Worm (Caenorhabditis elegans) whole organism, L3 larva: ENCODE data around the gene C23G10.2.

Source experiments
- R02D3.7 ChIP-seq: fragments of 150-350 bp; optimal IDR thresholded peaks from 2 replicates; lab custom pipeline; 2014; ENCODE audit warnings: missing biosample characterization, missing genetic modification characterization
- aly-2 ChIP-seq: fragments of 150-350 bp; optimal IDR thresholded peaks from 2 replicates; lab custom pipeline; 2014; ENCODE audit warnings: missing biosample characterization, missing genetic modification characterization
- ama-1 ChIP-seq: fragments of 150-350 bp; optimal IDR thresholded peaks from 2 replicates; lab custom pipeline; 2018
- ceh-28 ChIP-seq: fragments of 150-350 bp; optimal IDR thresholded peaks from 2 replicates; lab custom pipeline; 2014; ENCODE audit warnings: missing biosample characterization, missing genetic modification reagents, missing genetic modification characterization
- ceh-82 ChIP-seq: fragments of 150-350 bp; optimal IDR thresholded peaks from 2 replicates; lab custom pipeline; 2014; ENCODE audit warnings: missing biosample characterization, missing genetic modification characterization
- daf-12 ChIP-seq: fragments of 150-350 bp; optimal IDR thresholded peaks from 2 replicates; lab custom pipeline; 2014; ENCODE audit warnings: missing biosample characterization, missing genetic modification reagents, missing genetic modification characterization
- egl-5 ChIP-seq: fragments of 150-350 bp; optimal IDR thresholded peaks from 2 replicates; lab custom pipeline; 2017; ENCODE audit warnings: missing biosample characterization, missing genetic modification reagents, missing genetic modification characterization, inconsistent platforms
- elt-1 ChIP-seq: fragments of 150-350 bp; optimal IDR thresholded peaks from 2 replicates; lab custom pipeline; 2014; ENCODE audit warnings: missing biosample characterization, missing genetic modification characterization
- elt-2 ChIP-seq: sonication (generic microtip); optimal IDR thresholded peaks from 2 replicates; lab custom pipeline; 2016; ENCODE audit warnings: missing genetic modification reagents, mild to moderate bottlenecking, missing genetic modification characterization, missing compliant biosample characterization
- elt-3 ChIP-seq, 3 experiments: fragments of 150-350 bp in 1 of 3; sonication (generic microtip) in 2 of 3; optimal IDR thresholded peaks; 2 replicates in 2 of 3; 4 replicates in 1 of 3; lab custom pipeline; 2014 to 2017; ENCODE audit warnings: missing biosample characterization in 3 of 3, missing genetic modification characterization in 3 of 3
- fkh-10 ChIP-seq: sonication (generic microtip); optimal IDR thresholded peaks from 2 replicates; lab custom pipeline; 2017; ENCODE audit warnings: missing biosample characterization, missing genetic modification reagents, missing genetic modification characterization
- fkh-2 ChIP-seq: fragments of 150-350 bp; optimal IDR thresholded peaks from 2 replicates; lab custom pipeline; 2014; ENCODE audit warnings: missing biosample characterization, missing genetic modification reagents, missing genetic modification characterization
- fos-1 ChIP-seq: fragments of 150-350 bp; optimal IDR thresholded peaks from 2 replicates; lab custom pipeline; 2014; ENCODE audit warnings: missing biosample characterization, missing genetic modification characterization
- hmg-11 ChIP-seq: sonication (generic microtip); optimal IDR thresholded peaks from 2 replicates; lab custom pipeline; 2016; ENCODE audit warnings: missing genetic modification characterization, missing compliant biosample characterization
- jun-1 ChIP-seq: fragments of 150-350 bp; optimal IDR thresholded peaks from 2 replicates; lab custom pipeline; 2014; ENCODE audit warnings: missing biosample characterization, missing genetic modification reagents, missing genetic modification characterization
- lin-15B ChIP-seq: fragments of 150-350 bp; optimal IDR thresholded peaks from 2 replicates; lab custom pipeline; 2014; ENCODE audit warnings: missing biosample characterization, missing genetic modification characterization
- lin-39 ChIP-seq: fragments of 150-350 bp; optimal IDR thresholded peaks from 2 replicates; lab custom pipeline; 2018; ENCODE audit warnings: missing biosample characterization, missing genetic modification reagents, missing genetic modification characterization
- lsy-12 ChIP-seq: sonication (generic microtip); optimal IDR thresholded peaks from 2 replicates; lab custom pipeline; 2016; ENCODE audit warnings: mild to moderate bottlenecking, missing genetic modification characterization, missing compliant biosample characterization
- mdl-1 ChIP-seq: fragments of 150-350 bp; optimal IDR thresholded peaks from 2 replicates; lab custom pipeline; 2014; ENCODE audit warnings: missing biosample characterization, missing genetic modification characterization
- nfya-1 ChIP-seq: sonication (generic microtip); optimal IDR thresholded peaks from 2 replicates; lab custom pipeline; 2017; ENCODE audit warnings: missing genetic modification characterization, mild to moderate bottlenecking, missing compliant biosample characterization, antibody characterized with exemption, moderate library complexity; ENCODE audit not compliant: insufficient read depth
- nhr-11 ChIP-seq: fragments of 150-350 bp; optimal IDR thresholded peaks from 2 replicates; lab custom pipeline; 2014; ENCODE audit warnings: missing biosample characterization, missing genetic modification characterization
- nhr-12 ChIP-seq: fragments of 150-350 bp; optimal IDR thresholded peaks from 2 replicates; lab custom pipeline; 2014; ENCODE audit warnings: missing biosample characterization, missing genetic modification characterization
- nhr-23 ChIP-seq: fragments of 150-350 bp; optimal IDR thresholded peaks from 2 replicates; lab custom pipeline; 2014; ENCODE audit warnings: missing biosample characterization, missing genetic modification reagents, missing genetic modification characterization
- nhr-237 ChIP-seq: fragments of 150-350 bp; optimal IDR thresholded peaks from 2 replicates; lab custom pipeline; 2014; ENCODE audit warnings: missing biosample characterization, missing genetic modification characterization
- nhr-25 ChIP-seq: sonication (generic microtip); optimal IDR thresholded peaks from 2 replicates; lab custom pipeline; 2017; ENCODE audit warnings: missing biosample characterization, missing genetic modification characterization
- nhr-43 ChIP-seq: sonication (generic microtip); optimal IDR thresholded peaks from 2 replicates; lab custom pipeline; 2016; ENCODE audit warnings: mild to moderate bottlenecking, missing genetic modification characterization, missing compliant biosample characterization; ENCODE audit not compliant: poor library complexity, severe bottlenecking
- nhr-76 ChIP-seq: fragments of 150-350 bp; sonication (generic microtip); optimal IDR thresholded peaks from 5 replicates; lab custom pipeline; 2014; ENCODE audit warnings: missing biosample characterization, missing genetic modification characterization
- pha-4 ChIP-seq: fragments of 150-350 bp; optimal IDR thresholded peaks from 2 replicates; lab custom pipeline; 2014; ENCODE audit warnings: missing biosample characterization, missing genetic modification reagents, missing genetic modification characterization
- pqm-1 ChIP-seq: fragments of 150-350 bp; optimal IDR thresholded peaks from 2 replicates; lab custom pipeline; 2017; ENCODE audit warnings: missing biosample characterization, missing genetic modification characterization, inconsistent platforms
- sea-2 ChIP-seq: fragments of 150-350 bp; sonication (generic microtip); optimal IDR thresholded peaks from 4 replicates; lab custom pipeline; 2014; ENCODE audit warnings: missing biosample characterization, missing genetic modification reagents, missing genetic modification characterization
- skn-1 ChIP-seq: fragments of 150-350 bp; optimal IDR thresholded peaks from 2 replicates; lab custom pipeline; 2014; ENCODE audit warnings: missing biosample characterization, missing genetic modification characterization
- snpc-4 ChIP-seq: fragments of 150-350 bp; optimal IDR thresholded peaks from 2 replicates; lab custom pipeline; 2014; ENCODE audit warnings: missing biosample characterization, missing genetic modification characterization
- unc-62 ChIP-seq: fragments of 150-350 bp; sonication (generic microtip); optimal IDR thresholded peaks from 4 replicates; lab custom pipeline; 2014; ENCODE audit warnings: missing biosample characterization, missing genetic modification reagents, missing genetic modification characterization
- ztf-11 ChIP-seq: fragments of 150-350 bp; optimal IDR thresholded peaks from 2 replicates; lab custom pipeline; 2014; ENCODE audit warnings: missing biosample characterization, missing genetic modification characterization
- ztf-4 ChIP-seq: fragments of 150-350 bp; optimal IDR thresholded peaks from 2 replicates; lab custom pipeline; 2014; ENCODE audit warnings: missing biosample characterization, missing genetic modification characterization

Gene C23G10.2

ce11 chrIII:6195718-6196117 lies 12.1 kb upstream of the C23G10.2 start:
- TF ChIP-seq ztf-4 (tag; lab: Kevin White, UChicago) (no peak), unc-62 (GFP tag; lab: Kevin White, UChicago) (no peak), snpc-4 (tag; lab: Kevin White, UChicago) (no peak), nhr-76 (no peak), aly-2 (tag; lab: Kevin White, UChicago) (no peak), elt-3 (tag; optimal IDR thresholded peaks at IDR 0.05; lab: Kevin White, UChicago) (no peak), nhr-237 (no peak), ztf-11 (tag; lab: Kevin White, UChicago) (no peak), ama-1 (lab: Kevin White, UChicago) (no peak), fos-1 (tag; lab: Kevin White, UChicago) (no peak), fkh-10 (no peak), nhr-11 (tag; lab: Kevin White, UChicago) (no peak)

ce11 chrIII:6198378-6199234 lies 9.3 kb upstream of the C23G10.2 start, which contains the start of the genes C23G10.7 and rpn-2:
C23G10.7 (minus strand) TSS chrIII:6198414.
rpn-2 (plus strand) TSS chrIII:6199184.
- TF ChIP-seq fkh-2 (tag; lab: Kevin White, UChicago), result no peak
- peak; percentile 22 for TF ChIP-seq pqm-1 (tag; lab: Kevin White, UChicago)
- peak; percentile 71 for TF ChIP-seq lin-15B (tag; lab: Kevin White, UChicago)
- TF ChIP-seq jun-1 (tag; lab: Kevin White, UChicago), result peak; percentile 30
- TF ChIP-seq nhr-23 (tag; lab: Kevin White, UChicago), result peak; percentile 39
- peak; percentile 12 for TF ChIP-seq lin-39 (tag; lab: Kevin White, UChicago)
- no peak for TF ChIP-seq ztf-11 (tag; lab: Kevin White, UChicago)
- TF ChIP-seq nhr-43 (tag; lab: Kevin White, UChicago), result peak; percentile 0
- TF ChIP-seq lsy-12 (tag; lab: Kevin White, UChicago), result peak; percentile 25
- TF ChIP-seq skn-1 (tag; lab: Kevin White, UChicago), result peak; percentile 98
- TF ChIP-seq ceh-28 (tag; lab: Kevin White, UChicago), result peak; percentile 62
- peak; percentile 69 for TF ChIP-seq nfya-1 (tag; lab: Kevin White, UChicago)
- TF ChIP-seq elt-2, result peak; percentile 38
- TF ChIP-seq nhr-25, result peak; percentile 38
- TF ChIP-seq nhr-76, result no peak
- TF ChIP-seq hmg-11 (tag; lab: Kevin White, UChicago), result peak; percentile 56
- TF ChIP-seq ama-1 (lab: Kevin White, UChicago), result peak; percentile 53
- TF ChIP-seq egl-5 (tag; lab: Kevin White, UChicago), result peak; percentile 10
- peak; percentile 75 for TF ChIP-seq pha-4 (tag; lab: Kevin White, UChicago)
- TF ChIP-seq elt-1 (tag; lab: Kevin White, UChicago), result no peak
- no peak for TF ChIP-seq ceh-82 (tag; lab: Kevin White, UChicago)
- peak; percentile 22 for TF ChIP-seq R02D3.7 (tag; lab: Kevin White, UChicago)

- TF ChIP-seq ztf-11 (tag; lab: Kevin White, UChicago) (no peak), nhr-11 (tag; lab: Kevin White, UChicago) (no peak), ceh-82 (tag; lab: Kevin White, UChicago) (no peak), ama-1 (lab: Kevin White, UChicago) (no peak), sea-2 (GFP tag; lab: Kevin White, UChicago) (no peak), daf-12 (no peak), skn-1 (tag; lab: Kevin White, UChicago) (no peak), nhr-237 (no peak), fos-1 (tag; lab: Kevin White, UChicago) (no peak), fkh-10 (no peak), mdl-1 (no peak), nhr-76 (no peak), nhr-12 (tag; lab: Kevin White, UChicago) (no peak), fkh-2 (tag; lab: Kevin White, UChicago) (no peak), unc-62 (GFP tag; lab: Kevin White, UChicago) (no peak)
These were observed 6.5 kb upstream of the C23G10.2 start for ce11 chrIII:6201325-6201724.
